Fruit fly (Drosophila melanogaster) whole organism, embryonic: ENCODE results near the gene IntS6.

Experiments
- Antp ChIP-seq: fragments of 200-800 bp; sonication (Bioruptor generic); optimal IDR thresholded peaks from 3 replicates; lab custom pipeline; 2016; ENCODE audit warnings: missing biosample characterization, missing genetic modification characterization
- Awh ChIP-seq: fragments of 200-800 bp; sonication (Bioruptor generic); IDR thresholded peaks from 2 replicates; pipeline ENCODE4, ENCODE4 v1.3.6; 2022; ENCODE audit warnings: missing biosample characterization, missing genetic modification characterization
- C15 ChIP-seq: fragments of 200-800 bp; sonication (Bioruptor generic); IDR thresholded peaks from 3 replicates; pipeline ENCODE4 v1.3.6; 2022; ENCODE audit warnings: missing biosample characterization, missing genetic modification characterization
- CG10959 ChIP-seq: fragments of 200-800 bp; sonication (Bioruptor generic); IDR thresholded peaks from 2 replicates; pipeline ENCODE4 v1.3.6; 2022; ENCODE audit warnings: missing biosample characterization, missing genetic modification characterization
- CG10979 ChIP-seq: fragments of 200-800 bp; sonication (Bioruptor generic); optimal IDR thresholded peaks from 2 replicates; lab custom pipeline; 2018; ENCODE audit warnings: missing biosample characterization, mild to moderate bottlenecking, missing genetic modification characterization, moderate library complexity
- CG12299 ChIP-seq: fragments of 200-800 bp; sonication (Bioruptor generic); optimal IDR thresholded peaks from 2 replicates; lab custom pipeline; 2018; ENCODE audit warnings: missing biosample characterization, mild to moderate bottlenecking, missing genetic modification characterization
- CG12769 ChIP-seq: fragments of 200-800 bp; sonication (Bioruptor generic); optimal IDR thresholded peaks from 2 replicates; lab custom pipeline; 2019; ENCODE audit warnings: missing biosample characterization, mild to moderate bottlenecking, missing genetic modification characterization, moderate library complexity
- CG13296 ChIP-seq: fragments of 200-800 bp; sonication (Bioruptor generic); optimal IDR thresholded peaks from 3 replicates; lab custom pipeline; 2018; ENCODE audit warnings: missing biosample characterization, mild to moderate bottlenecking, missing genetic modification characterization
- CG17186 ChIP-seq: fragments of 200-800 bp; sonication (Bioruptor generic); optimal IDR thresholded peaks from 3 replicates; lab custom pipeline; 2017; ENCODE audit warnings: missing biosample characterization, missing genetic modification reagents, missing genetic modification characterization
- CG3163 ChIP-seq: fragments of 200-800 bp; sonication (Bioruptor generic); optimal IDR thresholded peaks from 3 replicates; lab custom pipeline; 2016; ENCODE audit warnings: missing biosample characterization, missing genetic modification characterization
- CG4424 ChIP-seq: fragments of 200-800 bp; sonication (Bioruptor generic); optimal IDR thresholded peaks from 3 replicates; lab custom pipeline; 2016; ENCODE audit warnings: missing biosample characterization, missing genetic modification characterization
- CG4707 ChIP-seq: fragments of 200-800 bp; sonication (Bioruptor generic); optimal IDR thresholded peaks from 2 replicates; lab custom pipeline; 2018; ENCODE audit warnings: missing biosample characterization, mild to moderate bottlenecking, missing genetic modification characterization, moderate library complexity
- CG4820 ChIP-seq: fragments of 200-800 bp; sonication (Bioruptor generic); optimal IDR thresholded peaks from 3 replicates; lab custom pipeline; 2016; ENCODE audit warnings: missing biosample characterization, missing genetic modification characterization
- CG4854 ChIP-seq: fragments of 200-800 bp; sonication (Bioruptor generic); optimal IDR thresholded peaks from 2 replicates; lab custom pipeline; 2016; ENCODE audit warnings: missing biosample characterization, missing genetic modification characterization, inconsistent platforms
- CG6654 ChIP-seq: fragments of 200-800 bp; sonication (Bioruptor generic); optimal IDR thresholded peaks from 2 replicates; lab custom pipeline; 2017; ENCODE audit warnings: missing biosample characterization, mild to moderate bottlenecking, missing genetic modification characterization
- CG6791 ChIP-seq: fragments of 200-800 bp; sonication (Bioruptor generic); IDR thresholded peaks from 3 replicates; pipeline ENCODE4 v1.3.6; 2022; ENCODE audit warnings: missing biosample characterization, missing genetic modification characterization; ENCODE audit not compliant: partially characterized antibody
- CG7839 ChIP-seq: fragments of 200-800 bp; sonication (Bioruptor generic); optimal IDR thresholded peaks from 3 replicates; lab custom pipeline; 2018; ENCODE audit warnings: missing biosample characterization, mild to moderate bottlenecking, missing genetic modification characterization, moderate library complexity
- CG8290 ChIP-seq, 3 experiments: fragments of 200-800 bp; sonication (Bioruptor generic); optimal IDR thresholded peaks; 2 replicates each; lab custom pipeline; 2016 to 2019; ENCODE audit warnings: missing biosample characterization in 3 of 3, missing genetic modification characterization in 3 of 3, mild to moderate bottlenecking in 2 of 3, moderate library complexity in 1 of 3
- Ets65A ChIP-seq: fragments of 200-800 bp; sonication (Bioruptor generic); peaks from one replicate; lab custom pipeline; 2016; ENCODE audit warnings: missing biosample characterization, missing genetic modification characterization
- Gug ChIP-seq: fragments of 200-800 bp; sonication (Bioruptor generic); IDR thresholded peaks from 4 replicates; pipeline ENCODE4 v1.3.6; 2022; ENCODE audit warnings: missing biosample characterization, missing genetic modification characterization
- Lpt ChIP-seq: fragments of >200 bp; optimal IDR thresholded peaks from 2 replicates; lab custom pipeline; 2018; ENCODE audit warnings: missing biosample characterization, missing genetic modification characterization
- Ptx1 ChIP-seq: fragments of 200-800 bp; sonication (Bioruptor generic); IDR thresholded peaks from 2 replicates; pipeline ENCODE4 v1.3.6; 2022; ENCODE audit warnings: missing biosample characterization, missing genetic modification characterization
- Side ChIP-seq: fragments of 200-800 bp; sonication (Bioruptor generic); optimal IDR thresholded peaks from 2 replicates; lab custom pipeline; 2016; ENCODE audit warnings: missing biosample characterization, missing genetic modification characterization
- Six4 ChIP-seq: fragments of 200-800 bp; sonication (Bioruptor generic); optimal IDR thresholded peaks from 2 replicates; lab custom pipeline; 2016; ENCODE audit warnings: missing biosample characterization, missing genetic modification characterization
- Sry-β ChIP-seq: fragments of 200-800 bp; sonication (Bioruptor generic); optimal IDR thresholded peaks from 2 replicates; lab custom pipeline; 2018; ENCODE audit warnings: missing biosample characterization, mild to moderate bottlenecking, missing genetic modification characterization, moderate library complexity
- Sry-δ ChIP-seq: fragments of 200-800 bp; sonication (Bioruptor generic); optimal IDR thresholded peaks from 2 replicates; lab custom pipeline; 2016; ENCODE audit warnings: missing biosample characterization, missing genetic modification characterization
- Trl ChIP-seq, 3 experiments: fragments of >200 bp in 2 of 3; fragments of 200-800 bp in 1 of 3; sonication (Bioruptor generic) in 1 of 3; optimal IDR thresholded peaks; 2 replicates in 1 of 3; 3 replicates in 2 of 3; lab custom pipeline; 2016 to 2017; ENCODE audit warnings: missing biosample characterization in 1 of 3, missing genetic modification characterization in 1 of 3
- az2 ChIP-seq: fragments of 200-800 bp; sonication (Bioruptor generic); optimal IDR thresholded peaks from 3 replicates; lab custom pipeline; 2016; ENCODE audit warnings: missing biosample characterization, missing genetic modification characterization
- bbx ChIP-seq: fragments of 200-800 bp; sonication (Bioruptor generic); IDR thresholded peaks from 2 replicates; pipeline ENCODE4 v1.3.6; 2022; ENCODE audit warnings: missing biosample characterization, missing genetic modification characterization; ENCODE audit not compliant: partially characterized antibody
- cad ChIP-seq: fragments of >200 bp; optimal IDR thresholded peaks from 2 replicates; lab custom pipeline; 2017; ENCODE audit warnings: missing biosample characterization, missing genetic modification characterization
- dimm ChIP-seq: fragments of 200-800 bp; sonication (Bioruptor generic); IDR thresholded peaks from 2 replicates; pipeline ENCODE4 v1.3.6; 2022; ENCODE audit warnings: missing biosample characterization, missing genetic modification characterization
- dmrt99B ChIP-seq: fragments of 200-800 bp; sonication (Bioruptor generic); optimal IDR thresholded peaks from 2 replicates; lab custom pipeline; 2018; ENCODE audit warnings: missing biosample characterization, mild to moderate bottlenecking, missing genetic modification characterization, moderate library complexity
- eve ChIP-seq, 2 experiments: fragments of >200 bp; optimal IDR thresholded peaks; 2 replicates each; lab custom pipeline; 2017; ENCODE audit warnings: missing biosample characterization in 2 of 2, missing genetic modification characterization in 2 of 2
- fd102C ChIP-seq: fragments of 200-800 bp; sonication (Bioruptor generic); optimal IDR thresholded peaks from 2 replicates; lab custom pipeline; 2018; ENCODE audit warnings: missing biosample characterization, mild to moderate bottlenecking, missing genetic modification characterization, moderate library complexity
- gem ChIP-seq: fragments of 200-800 bp; sonication (Bioruptor generic); optimal IDR thresholded peaks from 2 replicates; lab custom pipeline; 2019; ENCODE audit warnings: missing biosample characterization, mild to moderate bottlenecking, missing genetic modification characterization, moderate library complexity
- insv ChIP-seq, 2 experiments: fragments of 200-800 bp; sonication (Bioruptor generic); optimal IDR thresholded peaks; 3 replicates each; lab custom pipeline; 2016 to 2018; ENCODE audit warnings: missing biosample characterization in 2 of 2, missing genetic modification characterization in 2 of 2
- kni ChIP-seq: fragments of 200-800 bp; sonication (Bioruptor generic); optimal IDR thresholded peaks from 3 replicates; lab custom pipeline; 2017; ENCODE audit warnings: mild to moderate bottlenecking, missing biosample characterization, missing genetic modification reagents, missing genetic modification characterization
- knrl ChIP-seq: fragments of 200-800 bp; sonication (Bioruptor generic); IDR thresholded peaks from 3 replicates; pipeline ENCODE4 v1.3.6; 2022; ENCODE audit warnings: missing biosample characterization, missing genetic modification characterization; ENCODE audit not compliant: partially characterized antibody
- lilli ChIP-seq: fragments of 200-800 bp; sonication (Bioruptor generic); optimal IDR thresholded peaks from 3 replicates; lab custom pipeline; 2016; ENCODE audit warnings: missing biosample characterization, missing genetic modification characterization
- mirr ChIP-seq: fragments of 200-800 bp; sonication (Bioruptor generic); optimal IDR thresholded peaks from 3 replicates; lab custom pipeline; 2018; ENCODE audit warnings: missing biosample characterization, mild to moderate bottlenecking, missing genetic modification characterization
- pita ChIP-seq: fragments of 200-800 bp; sonication (Bioruptor generic); optimal IDR thresholded peaks from 2 replicates; lab custom pipeline; 2017; ENCODE audit warnings: missing biosample characterization, mild to moderate bottlenecking, missing genetic modification characterization
- sisA ChIP-seq: fragments of 200-800 bp; sonication (Bioruptor generic); IDR thresholded peaks from 2 replicates; pipeline ENCODE4 v1.3.6; 2022; ENCODE audit warnings: missing biosample characterization, missing genetic modification characterization
- slp2 ChIP-seq: fragments of 200-800 bp; sonication (Bioruptor generic); optimal IDR thresholded peaks from 2 replicates; lab custom pipeline; 2016; ENCODE audit warnings: missing biosample characterization, missing genetic modification characterization
- so ChIP-seq: fragments of 200-800 bp; sonication (Bioruptor generic); IDR thresholded peaks from 3 replicates; pipeline ENCODE4 v1.3.6; 2022; ENCODE audit warnings: missing biosample characterization, missing genetic modification characterization
- tap ChIP-seq: fragments of 200-800 bp; optimal IDR thresholded peaks from 3 replicates; lab custom pipeline; 2019; ENCODE audit warnings: missing biosample characterization, mild to moderate bottlenecking, missing genetic modification characterization, moderate library complexity
- tio ChIP-seq: fragments of 200-800 bp; sonication (Bioruptor generic); optimal IDR thresholded peaks from 2 replicates; lab custom pipeline; 2017; ENCODE audit warnings: missing biosample characterization, missing genetic modification characterization, inconsistent platforms

The IntS6 gene

DNA sequence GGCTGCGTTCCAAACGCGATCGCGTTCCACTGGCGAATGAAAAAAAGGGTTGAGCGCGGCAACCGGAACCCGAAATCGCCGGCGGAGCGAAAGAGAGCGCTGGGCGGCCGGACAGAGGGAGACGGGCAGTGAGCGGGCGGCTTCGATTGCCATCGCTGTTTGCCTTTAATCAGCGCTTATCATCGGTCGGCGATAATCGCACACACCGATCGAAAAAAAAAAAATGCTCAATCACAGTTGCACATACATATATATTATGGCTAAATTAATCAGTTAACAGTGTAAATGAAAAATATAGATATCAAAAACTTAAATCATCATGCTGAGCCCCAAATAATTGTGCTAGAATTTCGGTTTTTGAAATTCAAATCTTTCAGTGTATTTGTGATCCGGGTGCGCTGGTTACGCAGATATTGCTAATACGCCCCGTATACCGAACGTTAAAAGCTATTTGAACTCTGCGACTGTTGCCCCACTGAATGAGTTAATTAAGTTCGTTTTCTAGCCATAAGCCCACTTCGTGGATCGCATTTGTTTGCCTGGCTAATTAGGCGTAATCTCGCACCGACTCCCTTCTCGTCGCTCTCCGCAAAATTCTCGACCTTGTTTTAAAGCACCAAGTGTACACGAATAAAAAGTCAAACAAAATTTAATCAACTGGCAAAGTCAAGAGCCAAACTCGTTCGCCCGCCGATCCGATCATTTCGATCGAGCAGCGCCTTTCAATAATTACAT, 29.1 kb downstream of the IntS6 start, which contains the start of gene CG33080 (continued):
- TF ChIP-seq dmrt99B (tag; lab: Kevin White, UChicago) (peak; percentile 34), sisA (GFP tag; lab: Robert Waterston, UW) (0 out of 2 replicates have a peak, but pooled peaks have one; percentile 15), Side (GFP tag; lab: Kevin White, UChicago) (no peak), Sry-β (GFP tag; lab: Kevin White, UChicago) (no peak), eve (GFP tag; optimal IDR thresholded peaks at IDR 0.05; lab: Kevin White, UChicago) (no peak), tio (GFP tag; lab: Kevin White, UChicago) (no peak), CG8290 (GFP tag; optimal IDR thresholded peaks at IDR 0.05; lab: Kevin White, UChicago) (no peak), CG8290 (tag; optimal IDR thresholded peaks at IDR 0.05; lab: Kevin White, UChicago) (no peak), Ets65A (GFP tag; lab: Kevin White, UChicago) (no peak), insv (GFP tag; optimal IDR thresholded peaks at IDR 0.05; lab: Kevin White, UChicago) (no peak), gem (tag; lab: Kevin White, UChicago) (peak; percentile 25), Gug (GFP tag; lab: Robert Waterston, UW) (no peak), bbx (GFP tag; lab: Robert Waterston, UW) (no peak), Antp (GFP tag; lab: Kevin White, UChicago) (no peak), Lpt (GFP tag; lab: Kevin White, UChicago) (no peak)

DNA sequence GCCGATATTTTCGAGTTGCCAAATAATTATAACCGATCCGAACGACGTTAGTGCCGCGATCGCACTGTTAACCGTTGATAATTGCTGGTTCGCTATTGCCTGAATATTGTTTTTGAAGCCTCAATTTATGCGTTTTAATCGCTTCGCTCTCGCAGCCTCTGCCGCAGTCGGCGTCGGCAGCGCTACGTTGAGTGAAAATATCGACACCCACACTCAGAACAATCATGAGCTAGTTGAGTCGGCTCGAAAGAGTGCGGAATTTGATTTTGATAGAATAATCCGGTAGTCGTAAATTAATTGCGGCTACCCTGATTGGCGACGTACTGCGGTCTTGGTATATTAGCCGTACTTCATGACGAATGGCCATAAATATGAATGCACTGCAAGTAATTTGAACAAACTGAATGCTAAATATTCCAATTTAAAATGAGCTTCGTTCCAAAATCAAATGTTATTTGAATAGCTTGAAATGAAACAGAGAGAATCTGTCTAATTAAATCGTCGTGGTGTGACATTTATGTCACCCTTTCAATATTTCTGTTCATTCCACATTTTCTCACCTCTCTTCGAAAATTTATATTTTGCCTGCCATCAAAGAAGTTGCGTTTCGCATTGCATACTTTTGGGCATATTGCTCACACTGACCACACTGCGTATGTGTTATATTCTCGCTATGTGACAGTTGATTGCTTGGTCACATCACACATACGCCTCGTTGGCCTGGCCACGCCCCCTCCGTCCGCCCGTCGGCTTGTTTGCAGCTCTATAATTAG, 31.4 kb downstream of the IntS6 start:
- no peak for TF ChIP-seq mirr (GFP tag; lab: Kevin White, UChicago)
- no peak for TF ChIP-seq Awh (GFP tag; lab: Robert Waterston, UW)
- no peak for TF ChIP-seq CG4854
- no peak for TF ChIP-seq kni (GFP tag; lab: Kevin White, UChicago)
- no peak for TF ChIP-seq az2 (GFP tag; lab: Kevin White, UChicago)
- no peak for TF ChIP-seq CG10959
- no peak for TF ChIP-seq CG4424
- TF ChIP-seq Ptx1 (GFP tag; lab: Robert Waterston, UW) = 0 out of 2 replicates have a peak, but pooled peaks have one; percentile 12
- TF ChIP-seq pita = no peak
- no peak for TF ChIP-seq dimm
- TF ChIP-seq CG12769 (tag; lab: Kevin White, UChicago) = peak; percentile 14
- no peak for TF ChIP-seq C15
- no peak for TF ChIP-seq eve (GFP tag; optimal IDR thresholded peaks at IDR 0.05; lab: Kevin White, UChicago)
- TF ChIP-seq CG12299 (tag; lab: Kevin White, UChicago) = no peak
- TF ChIP-seq CG13296 (GFP tag; lab: Kevin White, UChicago) = no peak
- no peak for TF ChIP-seq Six4 (GFP tag; lab: Kevin White, UChicago)
- no peak for TF ChIP-seq CG6654 (GFP tag; lab: Kevin White, UChicago)
- TF ChIP-seq tap = no peak
- TF ChIP-seq CG6791 (GFP tag; lab: Robert Waterston, UW) = no peak
- TF ChIP-seq lilli (GFP tag; lab: Kevin White, UChicago) = peak; percentile 15
- TF ChIP-seq CG4820 (GFP tag; lab: Kevin White, UChicago) = no peak
- TF ChIP-seq knrl (GFP tag; lab: Robert Waterston, UW) = no peak
- TF ChIP-seq fd102C (GFP tag; lab: Kevin White, UChicago) = no peak
- no peak for TF ChIP-seq CG3163 (GFP tag; lab: Kevin White, UChicago)
- TF ChIP-seq Sry-δ (GFP tag; lab: Kevin White, UChicago) = no peak
- TF ChIP-seq CG10979 (tag; lab: Kevin White, UChicago) = peak; percentile 50
- no peak for TF ChIP-seq CG17186 (GFP tag; lab: Kevin White, UChicago)
- peak in 1 of 2 experiments; percentile 17 for TF ChIP-seq Trl (optimal IDR thresholded peaks at IDR 0.05; lab: Kevin White, UChicago)
- TF ChIP-seq Trl (GFP tag; optimal IDR thresholded peaks at IDR 0.05; lab: Kevin White, UChicago) = no peak
- TF ChIP-seq cad (GFP tag; lab: Kevin White, UChicago) = no peak
- TF ChIP-seq CG4707 (GFP tag; lab: Kevin White, UChicago) = no peak
- 0 out of 3 replicates have a peak, but pooled peaks have one; percentile 30 for TF ChIP-seq so (GFP tag; lab: Robert Waterston, UW)
- peak; percentile 19 for TF ChIP-seq CG7839 (tag; lab: Kevin White, UChicago)
- no peak for TF ChIP-seq Antp (GFP tag; lab: Kevin White, UChicago)
- no peak for TF ChIP-seq slp2 (GFP tag; lab: Kevin White, UChicago)
